Worm (Caenorhabditis elegans): ENCODE data around the gene eri-12.
A peak's percentile ranks its signal among the peaks of the same experiment; 100 is the strongest.

Gene eri-12

ce11 chrIV:12149609-12150008 lies 7.0 kb upstream of the eri-12 start:
- TF ChIP-seq ama-1 (optimal IDR thresholded peaks at IDR 0.05) = no peak

ce11 chrIV:12150877-12151276 lies 5.8 kb upstream of the eri-12 start, which contains the start of gene B0001.2:
TSS of gene B0001.2 (minus strand) at chrIV:12150977.
- no peak for TF ChIP-seq B0310.2 (tag; optimal IDR thresholded peaks at IDR 0.05)
- no peak for TF ChIP-seq aly-1 (tag; optimal IDR thresholded peaks at IDR 0.05)
- TF ChIP-seq scrt-1 (GFP tag; IDR thresholded peaks at IDR 0.05) = no peak
- TF ChIP-seq hmbx-1 (tag; optimal IDR thresholded peaks at IDR 0.05) = no peak
- TF ChIP-seq tbx-37 (GFP tag; conservative IDR thresholded peaks at IDR 0.05) = no peak
- TF ChIP-seq tbx-11 (GFP tag; IDR thresholded peaks at IDR 0.05) = no peak
- no peak for TF ChIP-seq F13C5.2 (tag; optimal IDR thresholded peaks at IDR 0.05)
- TF ChIP-seq ceh-13 (GFP tag; optimal IDR thresholded peaks at IDR 0.05) = no peak
- no peak for TF ChIP-seq ceh-36 (tag; optimal IDR thresholded peaks at IDR 0.05)
- TF ChIP-seq ama-1 (optimal IDR thresholded peaks at IDR 0.05) = no peak
- no peak for TF ChIP-seq pes-1 (GFP tag; IDR thresholded peaks at IDR 0.05)
- no peak for TF ChIP-seq flt-1 (GFP tag; IDR thresholded peaks at IDR 0.05)
- no peak for TF ChIP-seq sea-1 (GFP tag; conservative IDR thresholded peaks at IDR 0.05)
- no peak for TF ChIP-seq hnd-1 (tag; optimal IDR thresholded peaks at IDR 0.05)
- TF ChIP-seq hmg-4 (GFP tag; optimal IDR thresholded peaks at IDR 0.05) = no peak
- no peak for TF ChIP-seq tra-4 (tag; optimal IDR thresholded peaks at IDR 0.05)
- TF ChIP-seq ets-7 (tag; optimal IDR thresholded peaks at IDR 0.05) = no peak

- TF ChIP-seq F13C5.2 (tag; optimal IDR thresholded peaks at IDR 0.05) = no peak
- TF ChIP-seq ceh-13 (GFP tag; optimal IDR thresholded peaks at IDR 0.05) = no peak
- no peak for TF ChIP-seq flt-1 (GFP tag; IDR thresholded peaks at IDR 0.05)
- TF ChIP-seq tbx-37 (GFP tag; conservative IDR thresholded peaks at IDR 0.05) = no peak
- no peak for TF ChIP-seq B0310.2 (tag; optimal IDR thresholded peaks at IDR 0.05)
- TF ChIP-seq tra-4 (tag; optimal IDR thresholded peaks at IDR 0.05) = no peak
- TF ChIP-seq ama-1 (optimal IDR thresholded peaks at IDR 0.05) = no peak
- no peak for TF ChIP-seq ceh-36 (tag; optimal IDR thresholded peaks at IDR 0.05)
- TF ChIP-seq hmg-4 (GFP tag; optimal IDR thresholded peaks at IDR 0.05) = no peak
- TF ChIP-seq scrt-1 (GFP tag; IDR thresholded peaks at IDR 0.05) = no peak
- no peak for TF ChIP-seq pes-1 (GFP tag; IDR thresholded peaks at IDR 0.05)
- TF ChIP-seq aly-1 (tag; optimal IDR thresholded peaks at IDR 0.05) = no peak
- no peak for TF ChIP-seq tbx-11 (GFP tag; IDR thresholded peaks at IDR 0.05)
- no peak for TF ChIP-seq hmbx-1 (tag; optimal IDR thresholded peaks at IDR 0.05)
- no peak for TF ChIP-seq sea-1 (GFP tag; conservative IDR thresholded peaks at IDR 0.05)
- TF ChIP-seq ets-7 (tag; optimal IDR thresholded peaks at IDR 0.05) = no peak
Observed at ce11 chrIV:12154195-12154677, 2.4 kb upstream of the eri-12 start, which contains the start of gene B0001.7. TSS of gene B0001.7 (minus strand) at chrIV:12154245.

ce11 chrIV:12155819-12156218 lies 819 bp upstream of the eri-12 start:
- peak; percentile 52; the same call in 1 of the 2 replicates for TF ChIP-seq pes-1 (GFP tag; IDR thresholded peaks at IDR 0.05)
- peak; percentile 29; the same call in 1 of the 2 replicates for TF ChIP-seq flt-1 (GFP tag; IDR thresholded peaks at IDR 0.05)
- TF ChIP-seq tbx-11 (GFP tag; IDR thresholded peaks at IDR 0.05) = 0 out of 2 replicates have a peak, but pooled peaks have one; percentile 32

- TF ChIP-seq aly-1 (tag; optimal IDR thresholded peaks at IDR 0.05) = no peak
- TF ChIP-seq flt-1 (GFP tag; IDR thresholded peaks at IDR 0.05) = no peak
- no peak for TF ChIP-seq scrt-1 (GFP tag; IDR thresholded peaks at IDR 0.05)
- no peak for TF ChIP-seq sea-1 (GFP tag; conservative IDR thresholded peaks at IDR 0.05)
- no peak for TF ChIP-seq tbx-11 (GFP tag; IDR thresholded peaks at IDR 0.05)
- no peak for TF ChIP-seq pes-1 (GFP tag; IDR thresholded peaks at IDR 0.05)
- no peak for TF ChIP-seq tbx-37 (GFP tag; conservative IDR thresholded peaks at IDR 0.05)
- no peak for TF ChIP-seq B0310.2 (tag; optimal IDR thresholded peaks at IDR 0.05)
- TF ChIP-seq tra-4 (tag; optimal IDR thresholded peaks at IDR 0.05) = no peak
- TF ChIP-seq ceh-36 (tag; optimal IDR thresholded peaks at IDR 0.05) = no peak
- TF ChIP-seq hmbx-1 (tag; optimal IDR thresholded peaks at IDR 0.05) = no peak
- TF ChIP-seq ama-1 (optimal IDR thresholded peaks at IDR 0.05) = no peak
- no peak for TF ChIP-seq F13C5.2 (tag; optimal IDR thresholded peaks at IDR 0.05)
- TF ChIP-seq ets-7 (tag; optimal IDR thresholded peaks at IDR 0.05) = no peak
- no peak for TF ChIP-seq hnd-1 (tag; optimal IDR thresholded peaks at IDR 0.05)
- no peak for TF ChIP-seq ceh-13 (GFP tag; optimal IDR thresholded peaks at IDR 0.05)
Observed at ce11 chrIV:12157915-12158314, 1.3 kb downstream of the eri-12 start.

- no peak for TF ChIP-seq sea-1 (GFP tag; conservative IDR thresholded peaks at IDR 0.05)
- TF ChIP-seq ama-1 (optimal IDR thresholded peaks at IDR 0.05) = no peak
- TF ChIP-seq hnd-1 (tag; optimal IDR thresholded peaks at IDR 0.05) = no peak
- no peak for TF ChIP-seq flt-1 (GFP tag; IDR thresholded peaks at IDR 0.05)
- TF ChIP-seq ets-7 (tag; optimal IDR thresholded peaks at IDR 0.05) = no peak
- TF ChIP-seq hmg-4 (GFP tag; optimal IDR thresholded peaks at IDR 0.05) = no peak
- TF ChIP-seq F13C5.2 (tag; optimal IDR thresholded peaks at IDR 0.05) = no peak
- no peak for TF ChIP-seq scrt-1 (GFP tag; IDR thresholded peaks at IDR 0.05)
- TF ChIP-seq B0310.2 (tag; optimal IDR thresholded peaks at IDR 0.05) = no peak
- no peak for TF ChIP-seq ceh-36 (tag; optimal IDR thresholded peaks at IDR 0.05)
- no peak for TF ChIP-seq tra-4 (tag; optimal IDR thresholded peaks at IDR 0.05)
- TF ChIP-seq tbx-37 (GFP tag; conservative IDR thresholded peaks at IDR 0.05) = no peak
- TF ChIP-seq hmbx-1 (tag; optimal IDR thresholded peaks at IDR 0.05) = no peak
- TF ChIP-seq aly-1 (tag; optimal IDR thresholded peaks at IDR 0.05) = no peak
- TF ChIP-seq pes-1 (GFP tag; IDR thresholded peaks at IDR 0.05) = no peak
- TF ChIP-seq ceh-13 (GFP tag; optimal IDR thresholded peaks at IDR 0.05) = no peak
Observed at ce11 chrIV:12160421-12160820, 3.8 kb downstream of the eri-12 start.

- TF ChIP-seq hmg-4 (GFP tag; optimal IDR thresholded peaks at IDR 0.05) = no peak
- no peak for TF ChIP-seq B0310.2 (tag; optimal IDR thresholded peaks at IDR 0.05)
- no peak for TF ChIP-seq pes-1 (GFP tag; IDR thresholded peaks at IDR 0.05)
- TF ChIP-seq ceh-13 (GFP tag; optimal IDR thresholded peaks at IDR 0.05) = no peak
- TF ChIP-seq tbx-37 (GFP tag; conservative IDR thresholded peaks at IDR 0.05) = no peak
- TF ChIP-seq ceh-36 (tag; optimal IDR thresholded peaks at IDR 0.05) = no peak
- TF ChIP-seq ama-1 (optimal IDR thresholded peaks at IDR 0.05) = no peak
- TF ChIP-seq tra-4 (tag; optimal IDR thresholded peaks at IDR 0.05) = no peak
- TF ChIP-seq F13C5.2 (tag; optimal IDR thresholded peaks at IDR 0.05) = no peak
- TF ChIP-seq sea-1 (GFP tag; conservative IDR thresholded peaks at IDR 0.05) = no peak
- TF ChIP-seq tbx-11 (GFP tag; IDR thresholded peaks at IDR 0.05) = no peak
- TF ChIP-seq hnd-1 (tag; optimal IDR thresholded peaks at IDR 0.05) = no peak
Observed at ce11 chrIV:12162732-12163131, 6.1 kb downstream of the eri-12 start.
